Fruit fly (Drosophila melanogaster): ENCODE results near the gene HisRS.

HisRS gene

DNA sequence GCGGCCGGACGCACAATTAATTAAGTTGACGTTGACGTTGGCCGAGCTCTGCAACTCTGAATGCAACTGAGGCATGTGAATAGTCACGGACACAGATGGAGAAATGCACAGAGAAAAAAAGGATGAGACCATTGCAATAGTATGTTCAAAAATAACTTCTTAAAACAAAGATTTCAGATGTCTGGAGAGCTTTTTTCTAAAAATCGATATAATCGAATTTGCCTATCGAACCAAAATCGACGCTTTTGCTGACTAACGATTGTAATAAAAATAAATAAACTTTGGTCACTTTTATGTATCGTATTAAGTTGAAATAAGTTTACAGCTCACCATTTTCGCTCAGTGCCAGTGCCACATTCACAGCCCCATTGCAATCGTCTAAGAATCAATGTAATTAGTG is 43.4 kb downstream of the HisRS start:
- TF ChIP-seq CG34367 (tag; optimal IDR thresholded peaks at IDR 0.05) (peak; percentile 31), CG14655 (GFP tag; optimal IDR thresholded peaks at IDR 0.05) (peak; percentile 71), Pif1B (GFP tag; optimal IDR thresholded peaks at IDR 0.05) (no peak), CG17806 (tag; optimal IDR thresholded peaks at IDR 0.05) (peak; percentile 44), gl (tag; optimal IDR thresholded peaks at IDR 0.05) (no peak), Pif1A (GFP tag; optimal IDR thresholded peaks at IDR 0.05) (peak; percentile 26), EcR (GFP tag; optimal IDR thresholded peaks at IDR 0.05) (no peak), CG4496 (GFP tag; IDR thresholded peaks at IDR 0.05) (0 out of 3 replicates have a peak, but pooled peaks have one; percentile 34), CG8159 (tag; optimal IDR thresholded peaks at IDR 0.05) (peak; percentile 54), CG32121 (GFP tag; IDR thresholded peaks at IDR 0.05) (peak; percentile 36; the same call in 1 of the 2 replicates), Ets98B (GFP tag; IDR thresholded peaks at IDR 0.05) (peak; percentile 46; the same call in 1 of the 2 replicates), CG13204 (GFP tag; optimal IDR thresholded peaks at IDR 0.05) (no peak), fd96Ca (GFP tag; IDR thresholded peaks at IDR 0.05) (no peak; the same call in 2 of the 3 replicates), rn (GFP tag; IDR thresholded peaks at IDR 0.05) (no peak), CG15710 (tag; optimal IDR thresholded peaks at IDR 0.05) (peak; percentile 42), D1 (tag; optimal IDR thresholded peaks at IDR 0.05) (no peak), CG12605 (GFP tag; IDR thresholded peaks at IDR 0.05) (no peak), CG8301 (tag; optimal IDR thresholded peaks at IDR 0.05) (peak; percentile 65), CG10348 (GFP tag; IDR thresholded peaks at IDR 0.05) (no peak), Snoo (tag; optimal IDR thresholded peaks at IDR 0.05) (no peak), CG9948 (tag; optimal IDR thresholded peaks at IDR 0.05) (peak; percentile 58)

DNA sequence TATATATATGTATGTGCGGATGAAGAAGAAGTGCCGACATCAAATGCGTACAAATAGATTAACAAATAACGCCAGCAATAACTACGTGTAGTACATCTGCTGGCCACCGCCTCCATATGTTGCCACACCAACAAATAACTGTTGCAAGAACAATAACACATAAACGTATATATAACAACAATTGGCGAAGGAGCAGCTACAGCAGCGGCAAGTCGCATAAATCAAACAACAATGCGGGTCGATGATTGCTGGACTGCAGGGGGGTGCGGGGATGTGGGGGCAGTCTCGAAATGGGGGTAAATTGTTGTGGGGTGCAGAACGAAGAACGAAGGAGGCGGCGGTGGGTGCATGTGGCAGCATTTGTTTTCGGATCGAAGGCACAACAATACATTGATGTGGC is 45.4 kb downstream of the HisRS start:
- TF ChIP-seq CG13204 (GFP tag; optimal IDR thresholded peaks at IDR 0.05) = no peak
- TF ChIP-seq gl (tag; optimal IDR thresholded peaks at IDR 0.05) = no peak
- TF ChIP-seq CG14655 (GFP tag; optimal IDR thresholded peaks at IDR 0.05) = no peak
- TF ChIP-seq CG10348 (GFP tag; IDR thresholded peaks at IDR 0.05) = no peak

DNA sequence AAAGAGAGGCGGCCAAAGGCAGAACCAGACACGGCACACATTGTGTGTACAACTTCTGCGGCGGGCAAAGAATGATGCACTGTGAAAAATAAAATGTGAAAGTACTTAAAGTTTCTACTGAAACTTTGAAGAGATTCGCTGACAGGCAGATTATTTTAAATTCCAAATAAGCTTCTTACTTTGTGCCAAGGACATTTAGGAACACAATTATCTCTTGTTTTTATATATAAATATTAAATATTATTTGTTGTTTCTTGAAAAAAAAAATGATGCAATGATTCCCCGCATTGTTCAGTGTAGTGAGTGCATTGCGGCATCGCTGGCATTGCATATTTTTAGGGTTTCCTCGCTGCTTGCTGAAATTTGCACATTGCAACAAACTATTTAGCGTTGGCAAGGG is 49.8 kb downstream of the HisRS start:
- TF ChIP-seq Pif1A (GFP tag; optimal IDR thresholded peaks at IDR 0.05) (peak; percentile 19), Ets98B (GFP tag; IDR thresholded peaks at IDR 0.05) (peak; percentile 47), CG15710 (tag; optimal IDR thresholded peaks at IDR 0.05) (peak; percentile 1), CG8159 (tag; optimal IDR thresholded peaks at IDR 0.05) (peak; percentile 6), gl (tag; optimal IDR thresholded peaks at IDR 0.05) (no peak), CG4496 (GFP tag; IDR thresholded peaks at IDR 0.05) (peak; percentile 61; the same call in 2 of the 3 replicates), CG12605 (GFP tag; IDR thresholded peaks at IDR 0.05) (no peak), fd96Ca (GFP tag; IDR thresholded peaks at IDR 0.05) (no peak), CG13204 (GFP tag; optimal IDR thresholded peaks at IDR 0.05) (no peak), CG17806 (tag; optimal IDR thresholded peaks at IDR 0.05) (no peak), Pif1B (GFP tag; optimal IDR thresholded peaks at IDR 0.05) (no peak), CG8301 (tag; optimal IDR thresholded peaks at IDR 0.05) (peak; percentile 17), CG14655 (GFP tag; optimal IDR thresholded peaks at IDR 0.05) (peak; percentile 33), CG9948 (tag; optimal IDR thresholded peaks at IDR 0.05) (no peak), Snoo (tag; optimal IDR thresholded peaks at IDR 0.05) (no peak), D1 (tag; optimal IDR thresholded peaks at IDR 0.05) (no peak), EcR (GFP tag; optimal IDR thresholded peaks at IDR 0.05) (no peak), rn (GFP tag; IDR thresholded peaks at IDR 0.05) (no peak), CG10348 (GFP tag; IDR thresholded peaks at IDR 0.05) (no peak), CG32121 (GFP tag; IDR thresholded peaks at IDR 0.05) (peak; percentile 52; the same call in 1 of the 2 replicates), CG34367 (tag; optimal IDR thresholded peaks at IDR 0.05) (no peak)

DNA sequence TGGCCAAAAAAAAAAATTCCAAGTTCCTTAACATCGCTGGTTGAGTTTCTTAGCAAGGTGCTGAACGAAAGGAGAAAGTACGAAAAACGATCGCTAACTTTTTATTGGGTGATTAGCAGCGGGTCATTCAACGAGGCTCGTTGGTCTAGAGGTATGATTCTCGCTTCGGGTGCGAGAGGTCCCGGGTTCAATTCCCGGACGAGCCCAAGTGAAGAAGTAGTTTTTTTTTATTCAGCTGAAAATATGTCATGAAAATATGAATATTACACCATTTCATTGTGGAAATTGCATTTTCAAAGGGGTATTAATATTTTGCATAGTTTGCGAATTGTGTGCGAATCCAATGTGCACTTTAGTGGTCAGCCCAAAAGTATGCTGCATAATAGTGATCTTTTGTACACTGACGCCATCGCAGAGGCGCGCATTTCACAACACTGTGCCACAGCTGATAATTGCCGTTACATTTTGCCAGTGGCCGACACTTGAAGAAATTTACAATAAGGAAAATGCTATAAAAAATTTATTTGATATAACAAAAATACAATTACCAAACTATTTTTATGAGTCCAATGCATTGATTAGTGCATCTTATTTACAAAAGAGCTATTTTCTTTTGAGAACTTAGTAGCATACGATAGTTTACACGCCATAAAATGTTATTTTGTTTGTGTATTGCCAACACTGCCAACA is 50.5 kb downstream of the HisRS start:
- TF ChIP-seq CG17806 (tag; optimal IDR thresholded peaks at IDR 0.05) = peak; percentile 22
- TF ChIP-seq CG8301 (tag; optimal IDR thresholded peaks at IDR 0.05) = peak; percentile 13
- TF ChIP-seq CG10348 (GFP tag; IDR thresholded peaks at IDR 0.05) = no peak
- peak; percentile 7 for TF ChIP-seq CG8159 (tag; optimal IDR thresholded peaks at IDR 0.05)
- peak; percentile 70; the same call in 2 of the 3 replicates for TF ChIP-seq CG4496 (GFP tag; IDR thresholded peaks at IDR 0.05)
- no peak for TF ChIP-seq CG34367 (tag; optimal IDR thresholded peaks at IDR 0.05)
- peak; percentile 24 for TF ChIP-seq Pif1A (GFP tag; optimal IDR thresholded peaks at IDR 0.05)
- peak; percentile 27 for TF ChIP-seq CG14655 (GFP tag; optimal IDR thresholded peaks at IDR 0.05)
- TF ChIP-seq Pif1B (GFP tag; optimal IDR thresholded peaks at IDR 0.05) = peak; percentile 44
- no peak for TF ChIP-seq CG9948 (tag; optimal IDR thresholded peaks at IDR 0.05)
- TF ChIP-seq CG32121 (GFP tag; IDR thresholded peaks at IDR 0.05) = no peak; the same call in 1 of the 2 replicates
- peak; percentile 30; the same call in 1 of the 2 replicates for TF ChIP-seq Ets98B (GFP tag; IDR thresholded peaks at IDR 0.05)

Data from whole organism, pupa.